Worm (Caenorhabditis elegans) whole organism, L3 larva: ENCODE data around the gene H32C10.1.

Experiments used
- R02D3.7 ChIP-seq: fragments of 150-350 bp; optimal IDR thresholded peaks from 2 replicates; lab custom pipeline; 2014; ENCODE audit warnings: missing biosample characterization, missing genetic modification characterization
- ZK546.5 ChIP-seq: sonication (generic microtip); optimal IDR thresholded peaks from 2 replicates; lab custom pipeline; 2017; ENCODE audit warnings: missing biosample characterization, missing genetic modification characterization
- ceh-28 ChIP-seq: fragments of 150-350 bp; optimal IDR thresholded peaks from 2 replicates; lab custom pipeline; 2014; ENCODE audit warnings: missing biosample characterization, missing genetic modification reagents, missing genetic modification characterization
- ceh-82 ChIP-seq: fragments of 150-350 bp; optimal IDR thresholded peaks from 2 replicates; lab custom pipeline; 2014; ENCODE audit warnings: missing biosample characterization, missing genetic modification characterization
- ceh-9 ChIP-seq: sonication (generic microtip); optimal IDR thresholded peaks from 2 replicates; lab custom pipeline; 2018; ENCODE audit warnings: missing biosample characterization, missing genetic modification characterization
- daf-12 ChIP-seq: fragments of 150-350 bp; optimal IDR thresholded peaks from 2 replicates; lab custom pipeline; 2014; ENCODE audit warnings: missing biosample characterization, missing genetic modification reagents, missing genetic modification characterization
- egl-5 ChIP-seq: fragments of 150-350 bp; optimal IDR thresholded peaks from 2 replicates; lab custom pipeline; 2017; ENCODE audit warnings: missing biosample characterization, missing genetic modification reagents, missing genetic modification characterization, inconsistent platforms
- elt-1 ChIP-seq: fragments of 150-350 bp; optimal IDR thresholded peaks from 2 replicates; lab custom pipeline; 2014; ENCODE audit warnings: missing biosample characterization, missing genetic modification characterization
- elt-2 ChIP-seq: sonication (generic microtip); optimal IDR thresholded peaks from 2 replicates; lab custom pipeline; 2016; ENCODE audit warnings: missing genetic modification reagents, mild to moderate bottlenecking, missing genetic modification characterization, missing compliant biosample characterization
- elt-3 ChIP-seq, 3 experiments: fragments of 150-350 bp in 1 of 3; sonication (generic microtip) in 2 of 3; optimal IDR thresholded peaks; 2 replicates in 2 of 3; 4 replicates in 1 of 3; lab custom pipeline; 2014 to 2017; ENCODE audit warnings: missing biosample characterization in 3 of 3, missing genetic modification characterization in 3 of 3
- eor-1 ChIP-seq, 2 experiments: fragments of 150-350 bp; optimal IDR thresholded peaks; 2 replicates each; lab custom pipeline; 2014 to 2018; ENCODE audit warnings: missing biosample characterization in 2 of 2, missing genetic modification characterization in 2 of 2
- fkh-10 ChIP-seq: sonication (generic microtip); optimal IDR thresholded peaks from 2 replicates; lab custom pipeline; 2017; ENCODE audit warnings: missing biosample characterization, missing genetic modification reagents, missing genetic modification characterization
- fos-1 ChIP-seq: fragments of 150-350 bp; optimal IDR thresholded peaks from 2 replicates; lab custom pipeline; 2014; ENCODE audit warnings: missing biosample characterization, missing genetic modification characterization
- hmg-11 ChIP-seq: sonication (generic microtip); optimal IDR thresholded peaks from 2 replicates; lab custom pipeline; 2016; ENCODE audit warnings: missing genetic modification characterization, missing compliant biosample characterization
- lin-15B ChIP-seq: fragments of 150-350 bp; optimal IDR thresholded peaks from 2 replicates; lab custom pipeline; 2014; ENCODE audit warnings: missing biosample characterization, missing genetic modification characterization
- lin-39 ChIP-seq: fragments of 150-350 bp; optimal IDR thresholded peaks from 2 replicates; lab custom pipeline; 2018; ENCODE audit warnings: missing biosample characterization, missing genetic modification reagents, missing genetic modification characterization
- lsy-12 ChIP-seq: sonication (generic microtip); optimal IDR thresholded peaks from 2 replicates; lab custom pipeline; 2016; ENCODE audit warnings: mild to moderate bottlenecking, missing genetic modification characterization, missing compliant biosample characterization
- mdl-1 ChIP-seq: fragments of 150-350 bp; optimal IDR thresholded peaks from 2 replicates; lab custom pipeline; 2014; ENCODE audit warnings: missing biosample characterization, missing genetic modification characterization
- nfya-1 ChIP-seq: sonication (generic microtip); optimal IDR thresholded peaks from 2 replicates; lab custom pipeline; 2017; ENCODE audit warnings: missing genetic modification characterization, mild to moderate bottlenecking, missing compliant biosample characterization, antibody characterized with exemption, moderate library complexity; ENCODE audit not compliant: insufficient read depth
- nhr-12 ChIP-seq: fragments of 150-350 bp; optimal IDR thresholded peaks from 2 replicates; lab custom pipeline; 2014; ENCODE audit warnings: missing biosample characterization, missing genetic modification characterization
- nhr-23 ChIP-seq: fragments of 150-350 bp; optimal IDR thresholded peaks from 2 replicates; lab custom pipeline; 2014; ENCODE audit warnings: missing biosample characterization, missing genetic modification reagents, missing genetic modification characterization
- nhr-25 ChIP-seq: sonication (generic microtip); optimal IDR thresholded peaks from 2 replicates; lab custom pipeline; 2017; ENCODE audit warnings: missing biosample characterization, missing genetic modification characterization
- nhr-28 ChIP-seq: fragments of 150-350 bp; optimal IDR thresholded peaks from 2 replicates; lab custom pipeline; 2014; ENCODE audit warnings: missing biosample characterization, missing genetic modification characterization
- nhr-77 ChIP-seq: fragments of 150-350 bp; optimal IDR thresholded peaks from 2 replicates; lab custom pipeline; 2014; ENCODE audit warnings: missing biosample characterization, missing genetic modification characterization
- sea-2 ChIP-seq: fragments of 150-350 bp; sonication (generic microtip); optimal IDR thresholded peaks from 4 replicates; lab custom pipeline; 2014; ENCODE audit warnings: missing biosample characterization, missing genetic modification reagents, missing genetic modification characterization
- skn-1 ChIP-seq: fragments of 150-350 bp; optimal IDR thresholded peaks from 2 replicates; lab custom pipeline; 2014; ENCODE audit warnings: missing biosample characterization, missing genetic modification characterization
- snpc-4 ChIP-seq: fragments of 150-350 bp; optimal IDR thresholded peaks from 2 replicates; lab custom pipeline; 2014; ENCODE audit warnings: missing biosample characterization, missing genetic modification characterization
- tbx-2 ChIP-seq: sonication (generic microtip); optimal IDR thresholded peaks from 2 replicates; lab custom pipeline; 2016; ENCODE audit warnings: mild to moderate bottlenecking, missing genetic modification characterization, missing compliant biosample characterization
- unc-39 ChIP-seq: sonication (generic microtip); optimal IDR thresholded peaks from 4 replicates; lab custom pipeline; 2017; ENCODE audit warnings: missing biosample characterization, missing genetic modification characterization
- unc-62 ChIP-seq: fragments of 150-350 bp; sonication (generic microtip); optimal IDR thresholded peaks from 4 replicates; lab custom pipeline; 2014; ENCODE audit warnings: missing biosample characterization, missing genetic modification reagents, missing genetic modification characterization
- zag-1 ChIP-seq: fragments of 150-350 bp; optimal IDR thresholded peaks from 2 replicates; lab custom pipeline; 2014; ENCODE audit warnings: missing biosample characterization, missing genetic modification characterization
- ztf-11 ChIP-seq: fragments of 150-350 bp; optimal IDR thresholded peaks from 2 replicates; lab custom pipeline; 2014; ENCODE audit warnings: missing biosample characterization, missing genetic modification characterization

Gene H32C10.1

ce11 chrIV:5949964-5950363 lies 15.8 kb downstream of the H32C10.1 start:
- TF ChIP-seq unc-62 (GFP tag; lab: Kevin White, UChicago) (no peak), fos-1 (tag; lab: Kevin White, UChicago) (no peak), zag-1 (no peak), ZK546.5 (tag; lab: Kevin White, UChicago) (no peak), nhr-77 (tag; lab: Kevin White, UChicago) (no peak), hmg-11 (tag; lab: Kevin White, UChicago) (no peak), lin-39 (tag; lab: Kevin White, UChicago) (no peak), ceh-82 (no peak), tbx-2 (tag; lab: Kevin White, UChicago) (no peak), ztf-11 (tag; lab: Kevin White, UChicago) (no peak), nfya-1 (tag; lab: Kevin White, UChicago) (no peak), snpc-4 (tag; lab: Kevin White, UChicago) (no peak), R02D3.7 (tag; lab: Kevin White, UChicago) (no peak), elt-3 (tag; optimal IDR thresholded peaks at IDR 0.05; lab: Kevin White, UChicago) (no peak), elt-2 (tag; lab: Kevin White, UChicago) (no peak), nhr-25 (no peak), daf-12 (no peak)

ce11 chrIV:5952966-5953365 lies 18.8 kb downstream of the H32C10.1 start:
- no peak for TF ChIP-seq snpc-4 (tag; lab: Kevin White, UChicago)
- TF ChIP-seq lin-39 (tag; lab: Kevin White, UChicago), result peak; percentile 72
- TF ChIP-seq skn-1 (tag; lab: Kevin White, UChicago), result no peak
- peak; percentile 77 for TF ChIP-seq nfya-1 (tag; lab: Kevin White, UChicago)
- peak; percentile 35 for TF ChIP-seq lin-15B (tag; lab: Kevin White, UChicago)
- TF ChIP-seq fkh-10 (GFP tag; lab: Kevin White, UChicago), result peak; percentile 65
- TF ChIP-seq unc-39 (tag; lab: Kevin White, UChicago), result no peak
- no peak for TF ChIP-seq elt-3 (tag; optimal IDR thresholded peaks at IDR 0.05; lab: Kevin White, UChicago)
- peak; percentile 54 for TF ChIP-seq sea-2 (GFP tag; lab: Kevin White, UChicago)
- peak; percentile 33 for TF ChIP-seq ceh-28 (tag; lab: Kevin White, UChicago)
- TF ChIP-seq nhr-25, result no peak
- peak; percentile 52 for TF ChIP-seq hmg-11 (tag; lab: Kevin White, UChicago)
- peak; percentile 4 for TF ChIP-seq tbx-2 (tag; lab: Kevin White, UChicago)
- TF ChIP-seq zag-1, result no peak

ce11 chrIV:5954743-5955142 lies 20.6 kb downstream of the H32C10.1 start:
- no peak for TF ChIP-seq nhr-12 (tag; lab: Kevin White, UChicago)
- TF ChIP-seq R02D3.7 (tag; lab: Kevin White, UChicago), result no peak
- TF ChIP-seq elt-1 (tag; lab: Kevin White, UChicago), result no peak
- no peak for TF ChIP-seq sea-2 (GFP tag; lab: Kevin White, UChicago)
- TF ChIP-seq ztf-11 (tag; lab: Kevin White, UChicago), result no peak
- no peak for TF ChIP-seq tbx-2 (tag; lab: Kevin White, UChicago)
- TF ChIP-seq snpc-4 (tag; lab: Kevin White, UChicago), result no peak

- TF ChIP-seq elt-1 (tag; lab: Kevin White, UChicago) (no peak), fkh-10 (GFP tag; lab: Kevin White, UChicago) (no peak), nfya-1 (tag; lab: Kevin White, UChicago) (peak; percentile 61), hmg-11 (tag; lab: Kevin White, UChicago) (peak; percentile 33), mdl-1 (tag; lab: Kevin White, UChicago) (no peak), lsy-12 (tag; lab: Kevin White, UChicago) (no peak), lin-39 (tag; lab: Kevin White, UChicago) (peak; percentile 85)
- TF ChIP-seq, all 47 proteins: peak for 3
These were observed 25.8 kb downstream of the H32C10.1 start for ce11 chrIV:5959951-5960350.

ce11 chrIV:5962219-5962945 lies 28.2 kb downstream of the H32C10.1 start, which contains the start of gene K02B2.6:
Gene K02B2.6, minus strand, starts transcription at chrIV:5962269.
- TF ChIP-seq fos-1 (tag; lab: Kevin White, UChicago) (no peak), eor-1 (tag; optimal IDR thresholded peaks at IDR 0.05; lab: Kevin White, UChicago) (no peak), nhr-77 (tag; lab: Kevin White, UChicago) (no peak), snpc-4 (tag; lab: Kevin White, UChicago) (no peak), zag-1 (no peak), egl-5 (tag; lab: Kevin White, UChicago) (no peak), unc-39 (tag; lab: Kevin White, UChicago) (no peak), R02D3.7 (tag; lab: Kevin White, UChicago) (no peak), ceh-28 (tag; lab: Kevin White, UChicago) (no peak), unc-62 (GFP tag; lab: Kevin White, UChicago) (no peak), ztf-11 (tag; lab: Kevin White, UChicago) (no peak), nhr-28 (no peak), nhr-23 (tag; lab: Kevin White, UChicago) (no peak), sea-2 (GFP tag; lab: Kevin White, UChicago) (no peak), ceh-9 (tag; lab: Kevin White, UChicago) (no peak)
